Worm (Caenorhabditis elegans) whole organism, late embryonic: ENCODE data around the gene ced-9.

Source experiments
- K09A11.1 ChIP-seq: sonication (generic microtip); optimal IDR thresholded peaks from 2 replicates; lab custom pipeline; 2017; ENCODE audit warnings: antibody characterized with exemption, mild to moderate bottlenecking, missing genetic modification characterization, missing compliant biosample characterization; ENCODE audit not compliant: insufficient read depth
- ceh-2 ChIP-seq: sonication (generic microtip); optimal IDR thresholded peaks from 2 replicates; lab custom pipeline; 2016; ENCODE audit warnings: missing genotype, missing genetic modification characterization, missing compliant biosample characterization
- ceh-31 ChIP-seq: sonication (generic microtip); optimal IDR thresholded peaks from 2 replicates; lab custom pipeline; 2016; ENCODE audit warnings: missing genetic modification characterization, missing compliant biosample characterization
- eyg-1 ChIP-seq: sonication (generic microtip); optimal IDR thresholded peaks from 2 replicates; lab custom pipeline; 2016; ENCODE audit warnings: missing genotype, missing genetic modification characterization, missing compliant biosample characterization
- fkh-10 ChIP-seq: fragments of 150-350 bp; optimal IDR thresholded peaks from 2 replicates; lab custom pipeline; 2014; ENCODE audit warnings: missing biosample characterization, missing genetic modification reagents, missing genetic modification characterization
- hlh-8 ChIP-seq: sonication (generic microtip); optimal IDR thresholded peaks from 2 replicates; lab custom pipeline; 2016; ENCODE audit warnings: missing genotype, missing genetic modification characterization, missing compliant biosample characterization
- npax-4 ChIP-seq: sonication (generic microtip); optimal IDR thresholded peaks from 2 replicates; lab custom pipeline; 2016; ENCODE audit warnings: missing genetic modification characterization, missing compliant biosample characterization
- sox-2 ChIP-seq: fragments of 200-800 bp; sonication (Bioruptor generic); IDR thresholded peaks from 2 replicates; pipeline ENCODE4 v1.3.6; 2022; ENCODE audit warnings: missing genetic modification reagents, missing genetic modification characterization, missing compliant biosample characterization
- tbx-7 ChIP-seq: sonication (generic microtip); optimal IDR thresholded peaks from 2 replicates; lab custom pipeline; 2016; ENCODE audit warnings: missing genotype, missing genetic modification characterization, missing compliant biosample characterization

DNA sequence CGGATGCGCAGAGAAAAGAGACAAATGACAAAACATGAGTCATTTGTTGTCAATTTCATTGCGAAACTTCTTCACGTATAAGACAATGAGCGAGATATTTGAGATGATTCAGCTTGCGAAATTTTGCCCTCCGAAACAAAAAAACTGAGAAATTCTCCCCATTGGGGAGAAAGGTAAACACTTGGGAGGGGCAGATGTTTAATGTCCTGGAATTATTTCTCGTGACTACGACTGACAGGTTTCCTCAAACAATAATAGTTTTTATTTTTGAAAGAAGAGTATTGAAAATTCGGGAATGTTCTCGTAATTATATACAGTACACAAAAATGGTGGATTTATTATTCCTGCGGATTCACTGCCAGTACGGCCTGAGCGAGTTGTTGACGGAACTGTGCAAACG is 3.7 kb upstream of the ced-9 start:
- TF ChIP-seq sox-2 (GFP tag; lab: Robert Waterston, UW) (no peak), fkh-10 (GFP tag; lab: Kevin White, UChicago) (no peak), ceh-31 (tag; lab: Kevin White, UChicago) (no peak), eyg-1 (tag; lab: Kevin White, UChicago) (no peak), hlh-8 (tag; lab: Kevin White, UChicago) (no peak), ceh-2 (tag; lab: Kevin White, UChicago) (no peak), npax-4 (tag; lab: Kevin White, UChicago) (no peak), K09A11.1 (tag; lab: Kevin White, UChicago) (no peak), tbx-7 (no peak)
